Fruit fly (Drosophila melanogaster): Measurements from ENCODE around the gene CG12817.

The CG12817 gene

dm6 chr3R:10203554-10203953 is 21.0 kb downstream of the CG12817 start (continued):
- TF ChIP-seq CG3407 (GFP tag; optimal IDR thresholded peaks at IDR 0.05) (no peak), her (GFP tag; optimal IDR thresholded peaks at IDR 0.05) (no peak), CG13287 (GFP tag; IDR thresholded peaks at IDR 0.05; ENCODE audit: partially characterized antibody) (no peak), fru (optimal IDR thresholded peaks at IDR 0.05) (no peak), Neu2 (GFP tag; optimal IDR thresholded peaks at IDR 0.05; ENCODE audit: borderline replicate concordance) (no peak), jing (GFP tag; optimal IDR thresholded peaks at IDR 0.05) (no peak), pros (GFP tag; optimal IDR thresholded peaks at IDR 0.05) (no peak), az2 (GFP tag; optimal IDR thresholded peaks at IDR 0.05) (peak; percentile 9), Bgb (GFP tag; IDR thresholded peaks at IDR 0.05; ENCODE audit: partially characterized antibody) (no peak), CG9817 (tag; optimal IDR thresholded peaks at IDR 0.05) (no peak), bcd (GFP tag; optimal IDR thresholded peaks at IDR 0.05) (peak; percentile 28), CG34376 (GFP tag; optimal IDR thresholded peaks at IDR 0.05) (no peak), CG8944 (GFP tag; optimal IDR thresholded peaks at IDR 0.05) (no peak), zen (tag; optimal IDR thresholded peaks at IDR 0.05) (peak; percentile 75), bsh (GFP tag; optimal IDR thresholded peaks at IDR 0.05) (peak in 1 of 2 experiments; percentile 45), ssp (GFP tag; IDR thresholded peaks at IDR 0.05) (no peak), CG10959 (GFP tag; IDR thresholded peaks at IDR 0.05) (peak; percentile 14; the same call in 1 of the 2 replicates), Deaf1 (tag; optimal IDR thresholded peaks at IDR 0.05) (no peak), cas (GFP tag; IDR thresholded peaks at IDR 0.05) (no peak), CG12942 (GFP tag; optimal IDR thresholded peaks at IDR 0.05) (no peak), CG7928 (GFP tag; optimal IDR thresholded peaks at IDR 0.05) (no peak), CG31388 (GFP tag; optimal IDR thresholded peaks at IDR 0.05) (no peak), CG18011 (GFP tag; optimal IDR thresholded peaks at IDR 0.05) (no peak), caup (GFP tag; optimal IDR thresholded peaks at IDR 0.05; ENCODE audit: severe bottlenecking) (peak; percentile 33), nom (GFP tag; optimal IDR thresholded peaks at IDR 0.05) (no peak), gcm2 (GFP tag; optimal IDR thresholded peaks at IDR 0.05) (no peak), CG16863 (GFP tag; optimal IDR thresholded peaks at IDR 0.05) (no peak), ftz-f1 (GFP tag; optimal IDR thresholded peaks at IDR 0.05) (no peak), Hmx (GFP tag; optimal IDR thresholded peaks at IDR 0.05) (no peak), ro (GFP tag; IDR thresholded peaks at IDR 0.05) (no peak), CG10565 (GFP tag; optimal IDR thresholded peaks at IDR 0.05) (no peak), CHES-1-like (GFP tag; optimal IDR thresholded peaks at IDR 0.05) (no peak), sima (GFP tag; optimal IDR thresholded peaks at IDR 0.05) (no peak), ac (GFP tag; optimal IDR thresholded peaks at IDR 0.05) (no peak), CG10462 (GFP tag; optimal IDR thresholded peaks at IDR 0.05) (no peak)

dm6 chr3R:10190084-10190782 is 34.3 kb downstream of the CG12817 start, which contains the start of gene Syn:
Syn (plus strand) TSS chr3R:10190689.
- TF ChIP-seq Dfd (GFP tag; optimal IDR thresholded peaks at IDR 0.05) (no peak), CG12236 (GFP tag; optimal IDR thresholded peaks at IDR 0.05) (no peak), HLH3B (GFP tag; IDR thresholded peaks at IDR 0.05) (no peak), onecut (GFP tag; IDR thresholded peaks at IDR 0.05) (peak; percentile 80), CG13894 (tag; optimal IDR thresholded peaks at IDR 0.05) (no peak), exex (tag; optimal IDR thresholded peaks at IDR 0.05) (no peak), CG32767 (GFP tag; IDR thresholded peaks at IDR 0.05) (no peak), nerfin-1 (tag; optimal IDR thresholded peaks at IDR 0.05) (peak; percentile 85), pzg (GFP tag; optimal IDR thresholded peaks at IDR 0.05) (no peak), Stat92E (GFP tag; optimal IDR thresholded peaks at IDR 0.05) (no peak), BtbVII (GFP tag; optimal IDR thresholded peaks at IDR 0.05) (no peak), chif (GFP tag; optimal IDR thresholded peaks at IDR 0.05) (no peak), ase (GFP tag; IDR thresholded peaks at IDR 0.05) (no peak), slbo (GFP tag; IDR thresholded peaks at IDR 0.05) (peak; percentile 40; the same call in 1 of the 2 replicates), HHEX (GFP tag; optimal IDR thresholded peaks at IDR 0.05) (no peak), CG8290 (GFP tag; optimal IDR thresholded peaks at IDR 0.05) (no peak), CG8290 (tag; optimal IDR thresholded peaks at IDR 0.05) (peak in 1 of 2 experiments; percentile 20)
